Worm (Caenorhabditis elegans): ENCODE results near the gene Y62H9A.11.

The Y62H9A.11 gene

DNA sequence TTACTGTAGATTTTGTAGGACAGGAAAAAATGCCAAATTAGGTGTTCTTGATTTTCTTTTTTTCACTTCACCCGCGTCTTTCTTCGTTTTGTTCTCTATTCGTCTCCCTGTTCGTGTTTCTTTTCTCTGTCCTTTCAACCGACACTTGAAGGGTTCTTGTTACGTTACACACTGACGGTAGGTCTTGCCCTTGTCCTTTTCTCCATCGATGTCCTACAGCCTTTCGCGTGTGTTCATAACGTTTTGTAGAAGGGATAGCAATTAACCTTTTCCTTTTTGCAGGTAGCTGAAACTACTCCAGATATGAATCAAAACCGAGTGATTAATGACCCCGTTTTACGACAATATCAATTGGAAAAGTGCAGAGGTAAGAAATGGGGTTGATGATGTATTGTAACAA, 17.0 kb upstream of the Y62H9A.11 start, which contains the start of gene F55G7.1 (continued):
- TF ChIP-seq ztf-1 (GFP tag; conservative IDR thresholded peaks at IDR 0.05), result no peak
- TF ChIP-seq egl-27 (tag; optimal IDR thresholded peaks at IDR 0.05), result no peak

DNA sequence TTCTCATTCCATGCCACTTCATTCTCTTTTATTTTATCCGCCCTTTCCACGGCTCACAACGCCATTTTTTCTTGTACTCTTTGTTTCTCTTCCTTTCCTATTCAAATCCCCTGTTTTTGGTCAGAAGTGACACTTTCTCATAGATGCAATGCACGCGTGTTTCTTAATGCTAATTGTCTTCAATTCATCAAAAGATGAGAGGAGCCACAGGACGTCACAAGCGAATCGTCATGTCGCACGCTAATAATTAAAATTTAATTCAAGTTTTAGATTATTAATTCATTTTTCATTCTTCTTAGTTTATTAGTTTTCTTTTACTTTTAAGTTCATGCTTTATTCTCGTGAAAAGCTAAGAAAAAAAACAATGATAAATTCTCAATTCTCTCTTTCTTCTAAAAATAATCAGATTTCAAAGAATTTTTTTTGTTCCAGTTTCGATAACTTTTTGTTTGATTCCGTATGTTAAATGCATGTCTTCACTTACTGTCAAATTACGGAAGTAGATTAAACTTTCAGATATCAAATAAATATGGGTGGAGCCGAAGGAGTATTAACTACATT, 13.6 kb upstream of the Y62H9A.11 start, which contains the start of gene Y62H9A.14:
Gene Y62H9A.14 (plus strand): TSS at position 511 of the 561 bp plus-strand sequence.
- TF ChIP-seq mab-5 (tag; optimal IDR thresholded peaks at IDR 0.05) (no peak), ZK546.5 (tag; optimal IDR thresholded peaks at IDR 0.05) (no peak), lin-39 (tag; optimal IDR thresholded peaks at IDR 0.05) (no peak), C34F6.9 (tag; optimal IDR thresholded peaks at IDR 0.05) (no peak), crh-2 (tag; optimal IDR thresholded peaks at IDR 0.05) (no peak), elt-3 (tag; optimal IDR thresholded peaks at IDR 0.05) (no peak), unc-55 (GFP tag; optimal IDR thresholded peaks at IDR 0.05) (no peak), zag-1 (tag; optimal IDR thresholded peaks at IDR 0.05) (no peak), nhr-10 (tag; optimal IDR thresholded peaks at IDR 0.05) (no peak), sma-3 (GFP tag; optimal IDR thresholded peaks at IDR 0.05) (no peak), nhr-12 (tag; optimal IDR thresholded peaks at IDR 0.05) (no peak), blmp-1 (tag; optimal IDR thresholded peaks at IDR 0.05; ENCODE audit: insufficient read depth) (no peak), F13H6.1 (tag; optimal IDR thresholded peaks at IDR 0.05) (no peak), nhr-77 (tag; optimal IDR thresholded peaks at IDR 0.05) (no peak), lin-13 (GFP tag; optimal IDR thresholded peaks at IDR 0.05) (no peak), mbf-1 (tag; optimal IDR thresholded peaks at IDR 0.05) (no peak), fos-1 (tag; optimal IDR thresholded peaks at IDR 0.05) (no peak), nhr-237 (tag; optimal IDR thresholded peaks at IDR 0.05) (no peak), ceh-16 (tag; optimal IDR thresholded peaks at IDR 0.05) (no peak)

DNA sequence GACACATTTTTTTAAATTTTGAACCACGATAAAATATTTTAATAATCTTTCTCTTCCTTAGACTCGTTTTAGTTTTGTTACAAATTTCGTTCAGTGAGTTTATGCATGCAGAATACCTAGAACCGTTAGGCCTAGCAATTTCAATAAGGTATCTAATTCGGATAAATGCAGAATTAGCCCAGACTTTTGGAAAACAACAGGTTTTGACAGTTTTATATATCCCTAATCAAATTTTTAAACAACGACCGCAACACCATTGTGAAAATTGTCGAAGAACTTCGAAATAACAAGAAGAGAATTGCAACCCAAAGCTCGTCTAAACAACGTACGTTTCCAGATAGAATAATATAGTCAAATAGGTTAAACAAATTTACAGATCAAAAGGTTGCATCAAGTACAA, 10.8 kb upstream of the Y62H9A.11 start, which contains the start of gene Y62H9A.16:
Gene Y62H9A.16 (plus strand): TSS at position 301 of the 400 bp plus-strand sequence.
- TF ChIP-seq nhr-129 (tag; optimal IDR thresholded peaks at IDR 0.05) (no peak), lin-13 (GFP tag; optimal IDR thresholded peaks at IDR 0.05) (no peak), alr-1 (tag; optimal IDR thresholded peaks at IDR 0.05) (no peak), C34F6.9 (tag; optimal IDR thresholded peaks at IDR 0.05) (no peak), egl-27 (tag; optimal IDR thresholded peaks at IDR 0.05) (no peak), mab-5 (tag; optimal IDR thresholded peaks at IDR 0.05) (no peak), crh-2 (tag; optimal IDR thresholded peaks at IDR 0.05) (no peak), skn-1 (tag; optimal IDR thresholded peaks at IDR 0.05) (no peak), peb-1 (tag; optimal IDR thresholded peaks at IDR 0.05) (no peak), aly-2 (tag; optimal IDR thresholded peaks at IDR 0.05) (no peak), lsy-2 (tag; optimal IDR thresholded peaks at IDR 0.05) (no peak), ama-1 (optimal IDR thresholded peaks at IDR 0.05) (no peak), sma-3 (GFP tag; optimal IDR thresholded peaks at IDR 0.05) (no peak), lin-11 (tag; optimal IDR thresholded peaks at IDR 0.05) (no peak), Y55F3AM.14 (GFP tag; optimal IDR thresholded peaks at IDR 0.05) (no peak)

DNA sequence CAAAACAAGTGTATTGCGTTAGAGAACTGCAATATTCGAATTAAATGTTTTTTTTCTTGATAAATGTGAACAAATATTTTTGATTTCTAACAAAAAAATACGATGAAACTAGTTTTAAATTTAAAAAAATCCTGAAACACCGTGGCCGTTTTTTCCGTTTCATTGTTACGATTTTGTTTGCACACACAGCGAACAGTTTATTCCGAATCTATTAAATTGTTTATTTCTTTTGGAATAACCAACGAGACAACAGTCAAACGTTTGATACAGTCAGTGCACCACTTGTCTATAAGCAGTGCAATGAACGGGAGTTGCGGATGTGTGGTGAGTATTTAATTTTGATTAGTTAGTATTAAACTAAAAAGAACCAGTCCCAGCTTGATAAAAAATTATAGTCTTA, 9.5 kb upstream of the Y62H9A.11 start, which contains the start of gene Y62H9A.13:
Gene Y62H9A.13 (plus strand): TSS at position 301 of the 400 bp plus-strand sequence.
- TF ChIP-seq nhr-237 (tag; optimal IDR thresholded peaks at IDR 0.05) (no peak), alr-1 (tag; optimal IDR thresholded peaks at IDR 0.05) (no peak), Y55F3AM.14 (GFP tag; optimal IDR thresholded peaks at IDR 0.05) (no peak), skn-1 (tag; optimal IDR thresholded peaks at IDR 0.05) (no peak), sma-3 (GFP tag; optimal IDR thresholded peaks at IDR 0.05) (no peak), ztf-1 (GFP tag; conservative IDR thresholded peaks at IDR 0.05) (no peak), ZK546.5 (tag; optimal IDR thresholded peaks at IDR 0.05) (no peak), lin-13 (GFP tag; optimal IDR thresholded peaks at IDR 0.05) (no peak), R02D3.7 (tag; optimal IDR thresholded peaks at IDR 0.05) (no peak), unc-39 (tag; optimal IDR thresholded peaks at IDR 0.05) (no peak), nhr-25 (tag; optimal IDR thresholded peaks at IDR 0.05) (no peak), aly-2 (tag; optimal IDR thresholded peaks at IDR 0.05) (no peak), nhr-23 (tag; optimal IDR thresholded peaks at IDR 0.05) (no peak), crh-2 (tag; optimal IDR thresholded peaks at IDR 0.05) (no peak)

DNA sequence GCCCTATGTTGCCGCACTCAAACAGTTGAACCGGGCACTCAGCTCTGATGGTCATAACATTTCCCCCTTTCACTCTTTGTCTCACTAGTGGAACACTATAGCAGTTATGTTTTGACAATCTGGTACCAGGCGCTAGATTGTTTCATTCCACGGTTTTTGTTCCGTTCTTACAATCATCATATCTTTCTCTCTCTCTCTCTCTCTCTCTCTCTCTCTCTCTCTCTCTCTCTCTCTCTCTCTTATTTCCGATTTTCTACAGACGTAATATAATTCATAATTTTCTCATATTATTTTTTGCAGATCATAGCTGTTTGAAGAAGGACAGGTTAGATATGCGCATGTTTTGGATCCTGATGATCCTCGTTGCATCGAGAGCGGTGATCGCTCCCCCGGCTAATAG, 6.7 kb upstream of the Y62H9A.11 start, which contains the start of gene Y62H9A.12:
Gene Y62H9A.12 (plus strand): TSS at position 301 of the 400 bp plus-strand sequence.
- TF ChIP-seq crh-2 (tag; optimal IDR thresholded peaks at IDR 0.05), result no peak
- TF ChIP-seq nhr-21 (tag; optimal IDR thresholded peaks at IDR 0.05), result no peak
- TF ChIP-seq sma-3 (GFP tag; optimal IDR thresholded peaks at IDR 0.05), result no peak
- TF ChIP-seq nhr-23 (tag; optimal IDR thresholded peaks at IDR 0.05), result no peak
- TF ChIP-seq nhr-129 (tag; optimal IDR thresholded peaks at IDR 0.05), result no peak
- no peak for TF ChIP-seq blmp-1 (tag; optimal IDR thresholded peaks at IDR 0.05; ENCODE audit: insufficient read depth)
- no peak for TF ChIP-seq ztf-4 (tag; optimal IDR thresholded peaks at IDR 0.05)
- no peak for TF ChIP-seq unc-62 (GFP tag; optimal IDR thresholded peaks at IDR 0.05)
- no peak for TF ChIP-seq F13H6.1 (tag; optimal IDR thresholded peaks at IDR 0.05)
- no peak for TF ChIP-seq peb-1 (tag; optimal IDR thresholded peaks at IDR 0.05)
- no peak for TF ChIP-seq R02D3.7 (tag; optimal IDR thresholded peaks at IDR 0.05)
- no peak for TF ChIP-seq sma-9 (GFP tag; optimal IDR thresholded peaks at IDR 0.05)
- TF ChIP-seq sma-9 (tag; optimal IDR thresholded peaks at IDR 0.05), result no peak
- no peak for TF ChIP-seq nhr-237 (tag; optimal IDR thresholded peaks at IDR 0.05)
- TF ChIP-seq lin-39 (tag; optimal IDR thresholded peaks at IDR 0.05), result no peak
- no peak for TF ChIP-seq zag-1 (tag; optimal IDR thresholded peaks at IDR 0.05)
- no peak for TF ChIP-seq lsy-2 (tag; optimal IDR thresholded peaks at IDR 0.05)

All from whole organism, L2 larva.